Fruit fly (Drosophila melanogaster) whole organism, pupa: Measurements from ENCODE around the gene Syt14.
A peak's percentile ranks its signal among the peaks of the same experiment; 100 is the strongest.

ENCODE experiments used
- CG10348 ChIP-seq: fragments of 200-800 bp; sonication (Bioruptor generic); IDR thresholded peaks from 2 replicates; pipeline ENCODE4 v1.3.6; 2022; ENCODE audit warnings: missing biosample characterization, missing genetic modification characterization
- CG12605 ChIP-seq: fragments of 200-800 bp; sonication (Bioruptor generic); IDR thresholded peaks from 2 replicates; pipeline ENCODE4 v1.3.6; 2022; ENCODE audit warnings: missing biosample characterization, missing genetic modification characterization
- CG13204 ChIP-seq: fragments of 200-800 bp; sonication (Bioruptor generic); optimal IDR thresholded peaks from 2 replicates; lab custom pipeline; 2018; ENCODE audit warnings: missing biosample characterization, mild to moderate bottlenecking, missing genetic modification characterization, moderate library complexity
- CG14655 ChIP-seq: fragments of 200-800 bp; sonication (Bioruptor generic); optimal IDR thresholded peaks from 3 replicates; lab custom pipeline; 2017; ENCODE audit warnings: mild to moderate bottlenecking, missing biosample characterization, missing genetic modification reagents, missing genetic modification characterization
- CG15710 ChIP-seq: fragments of 200-800 bp; sonication (Bioruptor generic); optimal IDR thresholded peaks from 2 replicates; lab custom pipeline; 2018; ENCODE audit warnings: missing biosample characterization, mild to moderate bottlenecking, missing genetic modification characterization, moderate library complexity
- CG17806 ChIP-seq: fragments of 200-800 bp; sonication (Bioruptor generic); optimal IDR thresholded peaks from 2 replicates; lab custom pipeline; 2018; ENCODE audit warnings: missing biosample characterization, mild to moderate bottlenecking, missing genetic modification characterization, moderate library complexity
- CG32121 ChIP-seq: fragments of 200-800 bp; sonication (Bioruptor generic); IDR thresholded peaks from 2 replicates; pipeline ENCODE4 v1.3.6; 2022; ENCODE audit warnings: missing biosample characterization, missing genetic modification characterization
- CG34367 ChIP-seq: fragments of 200-800 bp; sonication (Bioruptor generic); optimal IDR thresholded peaks from 2 replicates; lab custom pipeline; 2018; ENCODE audit warnings: missing biosample characterization, mild to moderate bottlenecking, missing genetic modification characterization
- CG4496 ChIP-seq: fragments of 200-800 bp; sonication (Bioruptor generic); IDR thresholded peaks from 3 replicates; pipeline ENCODE4 v1.3.6; 2022; ENCODE audit warnings: missing biosample characterization, missing genetic modification characterization
- CG8159 ChIP-seq: fragments of 200-800 bp; sonication (Bioruptor generic); optimal IDR thresholded peaks from 3 replicates; lab custom pipeline; 2018; ENCODE audit warnings: missing biosample characterization, mild to moderate bottlenecking, missing genetic modification characterization, moderate library complexity
- CG8301 ChIP-seq: fragments of 200-800 bp; sonication (Bioruptor generic); optimal IDR thresholded peaks from 2 replicates; lab custom pipeline; 2018; ENCODE audit warnings: missing biosample characterization, mild to moderate bottlenecking, missing genetic modification characterization
- CG9948 ChIP-seq: fragments of 200-800 bp; sonication (Bioruptor generic); optimal IDR thresholded peaks from 2 replicates; lab custom pipeline; 2018; ENCODE audit warnings: missing biosample characterization, mild to moderate bottlenecking, missing genetic modification characterization, moderate library complexity
- D1 ChIP-seq: fragments of 200-800 bp; sonication (Bioruptor generic); optimal IDR thresholded peaks from 2 replicates; lab custom pipeline; 2018; ENCODE audit warnings: missing biosample characterization, mild to moderate bottlenecking, missing genetic modification characterization, moderate library complexity
- EcR ChIP-seq: fragments of 200-800 bp; sonication (Bioruptor generic); optimal IDR thresholded peaks from 3 replicates; lab custom pipeline; 2019; ENCODE audit warnings: missing biosample characterization, missing genetic modification characterization, mild to moderate bottlenecking, moderate library complexity, missing genetic modification reagents
- Ets98B ChIP-seq: fragments of 200-800 bp; sonication (Bioruptor generic); IDR thresholded peaks from 2 replicates; pipeline ENCODE4 v1.3.6; 2022; ENCODE audit warnings: missing biosample characterization, missing genetic modification characterization
- Pif1A ChIP-seq: fragments of 200-800 bp; sonication (Bioruptor generic); optimal IDR thresholded peaks from 3 replicates; lab custom pipeline; 2016; ENCODE audit warnings: missing biosample characterization, missing genetic modification characterization
- Pif1B ChIP-seq: fragments of 200-800 bp; sonication (Bioruptor generic); optimal IDR thresholded peaks from 3 replicates; lab custom pipeline; 2016; ENCODE audit warnings: missing biosample characterization, missing genetic modification characterization
- Snoo ChIP-seq: fragments of 200-800 bp; sonication (Bioruptor generic); optimal IDR thresholded peaks from 3 replicates; lab custom pipeline; 2017; ENCODE audit warnings: missing biosample characterization, mild to moderate bottlenecking, missing genetic modification characterization, inconsistent platforms
- fd96Ca ChIP-seq: fragments of 200-800 bp; sonication (Bioruptor generic); IDR thresholded peaks from 3 replicates; pipeline ENCODE4 v1.3.6; 2022; ENCODE audit warnings: missing biosample characterization, missing genetic modification characterization
- gl ChIP-seq: fragments of 200-800 bp; sonication (Bioruptor generic); optimal IDR thresholded peaks from 2 replicates; lab custom pipeline; 2018; ENCODE audit warnings: missing biosample characterization, mild to moderate bottlenecking, missing genetic modification characterization
- rn ChIP-seq: fragments of 200-800 bp; sonication (Bioruptor generic); IDR thresholded peaks from 2 replicates; pipeline ENCODE4 v1.3.6; 2022; ENCODE audit warnings: missing biosample characterization, missing genetic modification characterization

Syt14 gene

DNA sequence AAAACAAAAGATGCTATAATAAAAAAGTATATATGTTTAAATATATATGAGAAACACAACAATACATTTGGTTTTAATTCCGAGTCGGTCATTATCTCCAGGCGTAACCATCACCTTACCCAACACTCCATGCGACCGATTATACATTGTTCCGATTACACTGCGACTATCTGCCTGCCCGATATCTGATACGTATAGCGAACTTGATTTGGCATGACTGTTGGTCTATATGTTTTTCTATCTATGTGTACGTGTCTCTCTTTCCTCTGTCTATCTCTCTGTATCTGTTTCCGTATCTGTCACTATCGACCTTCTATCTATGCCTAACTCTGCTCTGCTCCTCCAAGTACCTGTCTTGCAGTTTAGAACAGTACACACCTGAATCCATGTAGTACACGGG is 17.4 kb downstream of the Syt14 start:
- TF ChIP-seq CG8159 (tag; lab: Kevin White, UChicago) = no peak
- no peak for TF ChIP-seq D1 (tag; lab: Kevin White, UChicago)
- no peak for TF ChIP-seq CG4496 (GFP tag; lab: Robert Waterston, UW)
- no peak for TF ChIP-seq gl (tag; lab: Kevin White, UChicago)
- no peak for TF ChIP-seq CG12605 (GFP tag; lab: Robert Waterston, UW)
- no peak for TF ChIP-seq CG13204 (GFP tag; lab: Kevin White, UChicago)
- TF ChIP-seq CG14655 = no peak
- TF ChIP-seq CG10348 = no peak
- no peak for TF ChIP-seq EcR (GFP tag; lab: Kevin White, UChicago)
- TF ChIP-seq CG9948 (tag; lab: Kevin White, UChicago) = no peak
- no peak for TF ChIP-seq CG34367
- no peak for TF ChIP-seq CG15710
- TF ChIP-seq fd96Ca (GFP tag; lab: Robert Waterston, UW) = no peak
- TF ChIP-seq CG17806 (tag; lab: Kevin White, UChicago) = no peak
- no peak for TF ChIP-seq Pif1A (GFP tag; lab: Kevin White, UChicago)

DNA sequence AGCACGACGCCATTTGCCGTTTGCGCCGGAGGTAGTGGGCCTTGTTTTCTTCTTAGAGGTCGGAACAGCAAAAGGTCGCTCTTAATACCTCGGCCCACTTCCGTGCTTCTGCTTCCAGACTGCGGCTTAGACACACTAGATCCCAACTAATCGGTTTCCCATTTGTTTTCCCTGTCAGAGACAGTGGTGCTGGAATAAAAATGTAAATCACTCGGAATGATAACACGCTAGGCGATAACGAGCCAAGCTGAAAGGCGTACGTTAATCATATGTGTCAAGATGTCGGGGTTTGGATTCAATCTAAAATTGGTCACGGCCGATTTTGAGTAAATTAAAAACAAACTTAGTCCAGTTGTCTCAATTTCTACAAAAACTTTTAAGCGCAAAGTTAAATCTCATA is 24.2 kb downstream of the Syt14 start, which contains the start of gene Nepl11:
Gene Nepl11, minus strand, starts transcription at position 152 of the 400 bp plus-strand sequence.
- TF ChIP-seq CG8301 (tag; lab: Kevin White, UChicago) = no peak
- TF ChIP-seq CG12605 (GFP tag; lab: Robert Waterston, UW) = no peak
- no peak for TF ChIP-seq CG15710
- no peak for TF ChIP-seq CG13204 (GFP tag; lab: Kevin White, UChicago)
- TF ChIP-seq Ets98B (GFP tag; lab: Robert Waterston, UW) = no peak
- no peak for TF ChIP-seq fd96Ca (GFP tag; lab: Robert Waterston, UW)
- TF ChIP-seq EcR (GFP tag; lab: Kevin White, UChicago) = no peak

DNA sequence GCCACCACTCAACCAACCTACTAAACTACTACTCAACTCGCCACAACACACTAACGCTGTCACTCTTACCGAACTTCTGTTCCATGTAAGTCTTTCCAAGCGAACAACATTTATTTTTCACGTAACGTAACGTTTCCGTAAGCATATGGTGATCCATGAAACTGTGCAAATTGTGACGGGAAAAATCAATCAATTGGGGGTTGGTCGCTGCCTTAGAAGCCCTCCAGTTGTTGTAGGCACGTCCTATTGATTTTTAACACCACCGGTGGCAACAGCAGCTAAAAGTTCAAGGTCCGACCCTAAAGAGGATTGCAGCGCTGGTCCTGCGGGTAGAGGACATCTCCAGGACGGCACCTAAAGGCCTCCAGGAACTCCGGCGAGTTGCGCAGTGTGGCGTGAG is 26.7 kb downstream of the Syt14 start:
- TF ChIP-seq EcR (GFP tag; lab: Kevin White, UChicago) (no peak), CG8301 (tag; lab: Kevin White, UChicago) (no peak), CG10348 (no peak), gl (tag; lab: Kevin White, UChicago) (no peak), CG17806 (tag; lab: Kevin White, UChicago) (no peak), CG8159 (tag; lab: Kevin White, UChicago) (no peak), CG32121 (GFP tag; lab: Robert Waterston, UW) (no peak), D1 (tag; lab: Kevin White, UChicago) (no peak), CG4496 (GFP tag; lab: Robert Waterston, UW) (no peak), CG12605 (GFP tag; lab: Robert Waterston, UW) (no peak), CG9948 (tag; lab: Kevin White, UChicago) (no peak), CG34367 (no peak), rn (GFP tag; lab: Robert Waterston, UW) (no peak), Ets98B (GFP tag; lab: Robert Waterston, UW) (no peak), Pif1B (GFP tag; lab: Kevin White, UChicago) (no peak)

DNA sequence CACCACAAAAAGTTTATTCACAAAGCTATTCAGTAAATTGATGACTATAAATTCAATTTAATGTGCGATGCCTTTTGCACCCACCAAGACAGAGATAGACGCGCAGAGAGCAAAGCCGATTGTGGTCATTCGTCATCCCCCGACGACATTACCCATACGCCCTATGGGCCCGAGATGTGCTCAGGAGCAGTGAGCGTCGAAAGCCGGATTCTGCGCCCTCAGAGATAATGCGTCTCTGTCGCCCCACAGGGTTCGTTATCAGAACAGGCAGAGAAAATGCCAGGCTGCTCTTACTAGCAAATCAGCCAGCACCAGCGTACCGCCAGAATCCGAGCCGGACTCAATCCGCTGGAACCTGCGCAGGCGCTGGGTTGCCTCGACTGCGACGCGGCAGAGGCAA is 27.6 kb downstream of the Syt14 start:
- TF ChIP-seq Pif1A (GFP tag; lab: Kevin White, UChicago) (no peak), gl (tag; lab: Kevin White, UChicago) (peak; percentile 7)
- TF ChIP-seq, all 21 proteins: peak for 1

DNA sequence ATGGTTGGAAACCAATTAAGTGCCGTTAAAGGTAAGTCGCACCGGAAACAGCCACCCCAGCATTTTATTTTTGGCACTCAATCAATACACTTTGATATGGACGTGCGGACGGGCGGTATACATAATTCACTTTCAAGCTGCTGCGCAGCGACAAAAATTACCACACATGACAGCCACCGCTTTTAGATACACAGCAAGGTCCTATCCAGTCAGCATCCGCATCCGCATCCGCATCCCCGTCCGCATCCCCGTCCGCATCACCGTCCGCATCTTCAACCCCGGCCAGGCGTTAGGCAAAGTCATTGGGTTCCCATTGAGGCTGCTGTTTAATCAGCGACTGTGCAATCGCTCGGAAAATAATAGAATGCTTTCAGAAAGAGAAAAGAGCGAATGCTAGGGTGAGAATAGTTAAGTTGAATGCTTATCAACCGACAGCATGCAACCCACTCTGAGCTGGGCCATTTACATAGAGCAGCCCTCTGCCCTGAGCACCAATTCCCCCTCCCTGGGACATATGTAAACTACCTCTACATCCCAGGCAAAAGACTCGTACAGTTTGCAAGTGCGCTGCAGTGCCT is 34.4 kb downstream of the Syt14 start:
- TF ChIP-seq CG4496 (GFP tag; lab: Robert Waterston, UW) = no peak
- TF ChIP-seq Pif1B (GFP tag; lab: Kevin White, UChicago) = no peak
- TF ChIP-seq Snoo (tag; lab: Kevin White, UChicago) = no peak
- no peak for TF ChIP-seq CG14655
- no peak for TF ChIP-seq CG15710
- TF ChIP-seq fd96Ca (GFP tag; lab: Robert Waterston, UW) = no peak
- no peak for TF ChIP-seq CG8159 (tag; lab: Kevin White, UChicago)
- TF ChIP-seq CG34367 = no peak
- TF ChIP-seq CG8301 (tag; lab: Kevin White, UChicago) = no peak
- no peak for TF ChIP-seq D1 (tag; lab: Kevin White, UChicago)
- no peak for TF ChIP-seq rn (GFP tag; lab: Robert Waterston, UW)
- no peak for TF ChIP-seq CG32121 (GFP tag; lab: Robert Waterston, UW)
- TF ChIP-seq Ets98B (GFP tag; lab: Robert Waterston, UW) = no peak
- TF ChIP-seq Pif1A (GFP tag; lab: Kevin White, UChicago) = no peak
- no peak for TF ChIP-seq gl (tag; lab: Kevin White, UChicago)
- no peak for TF ChIP-seq CG9948 (tag; lab: Kevin White, UChicago)

DNA sequence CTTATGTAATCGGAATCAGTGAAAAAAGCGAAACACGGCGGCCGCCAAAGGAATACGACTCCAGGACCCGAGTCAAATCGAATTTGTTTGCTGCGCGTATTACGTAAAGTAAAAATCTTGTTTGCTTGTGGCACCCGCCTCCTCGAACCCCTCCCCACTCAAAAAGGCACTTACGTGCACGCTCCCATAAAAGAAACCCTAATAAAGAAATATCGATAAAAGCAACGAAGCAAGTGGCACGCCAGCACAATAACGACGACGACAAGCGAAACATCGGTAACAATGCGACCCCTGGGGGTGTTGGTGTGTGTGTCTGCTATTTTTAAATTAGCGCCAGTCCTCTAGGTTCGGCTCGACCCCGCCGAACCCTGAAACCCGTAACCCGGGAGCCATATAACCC is 36.7 kb downstream of the Syt14 start:
- TF ChIP-seq Pif1B (GFP tag; lab: Kevin White, UChicago) = no peak
- no peak for TF ChIP-seq CG15710
- no peak for TF ChIP-seq CG34367
- TF ChIP-seq rn (GFP tag; lab: Robert Waterston, UW) = no peak
- no peak for TF ChIP-seq EcR (GFP tag; lab: Kevin White, UChicago)
- TF ChIP-seq CG32121 (GFP tag; lab: Robert Waterston, UW) = no peak
- no peak for TF ChIP-seq CG4496 (GFP tag; lab: Robert Waterston, UW)
- TF ChIP-seq CG8159 (tag; lab: Kevin White, UChicago) = no peak
- TF ChIP-seq Ets98B (GFP tag; lab: Robert Waterston, UW) = no peak
- TF ChIP-seq D1 (tag; lab: Kevin White, UChicago) = no peak
- TF ChIP-seq, all 21 proteins: peak for 0
